Worm (Caenorhabditis elegans): ENCODE results near the gene oac-14.
A peak's percentile ranks its signal among the peaks of the same experiment; 100 is the strongest.

oac-14 gene

DNA sequence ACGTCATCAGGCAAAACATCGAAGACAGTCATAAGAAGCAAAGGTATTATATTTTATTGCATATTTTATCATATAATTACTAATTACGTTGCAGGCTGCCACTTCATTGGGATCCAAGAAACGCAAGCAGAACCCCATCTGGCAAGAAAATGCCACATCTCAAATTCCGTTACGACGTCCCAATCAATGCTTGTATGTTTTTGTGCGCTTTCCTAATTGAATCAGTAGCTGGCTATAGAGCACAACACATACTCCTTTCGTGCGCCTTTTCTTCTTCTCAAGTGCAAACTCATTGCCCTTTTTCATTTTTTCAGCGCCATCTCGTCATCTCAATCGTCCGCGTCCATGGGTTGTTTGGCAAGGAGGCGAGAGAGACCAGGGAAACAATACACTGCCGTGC lies 9.1 kb upstream of the oac-14 start:
- TF ChIP-seq elt-3 (tag; optimal IDR thresholded peaks at IDR 0.05): no peak
- TF ChIP-seq ama-1 (optimal IDR thresholded peaks at IDR 0.05): no peak
- no peak for TF ChIP-seq fkh-2 (tag; optimal IDR thresholded peaks at IDR 0.05)
- TF ChIP-seq pha-4 (tag; optimal IDR thresholded peaks at IDR 0.05): no peak

DNA sequence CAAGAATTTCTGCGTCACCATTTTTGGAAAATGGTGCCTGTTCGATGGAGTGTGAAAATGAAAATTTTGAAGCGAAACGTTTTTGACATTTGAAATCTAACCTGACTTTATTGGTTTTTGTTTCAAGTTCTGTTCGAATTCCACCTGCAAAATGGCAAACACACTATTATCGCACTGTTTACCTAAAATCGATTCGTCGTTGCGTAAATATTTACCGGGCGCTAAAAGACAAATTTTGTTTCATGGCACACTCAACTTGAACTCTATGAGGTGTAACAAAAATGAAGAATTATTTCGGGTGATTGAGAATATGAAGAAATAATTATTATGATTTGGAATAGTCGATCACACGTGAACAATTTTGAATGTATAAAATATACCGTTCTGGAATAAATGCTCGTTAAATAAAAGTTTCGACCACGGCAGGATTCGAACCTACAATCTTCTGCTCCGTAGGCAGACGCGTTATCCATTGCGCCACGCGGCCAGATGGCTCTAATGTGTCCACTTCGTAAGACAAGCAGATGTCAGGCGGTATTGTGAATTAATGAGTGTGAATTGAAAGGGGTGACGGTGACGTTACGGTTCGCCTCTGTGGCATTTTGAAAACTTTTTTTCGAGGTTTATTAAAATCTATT lies 6.5 kb upstream of the oac-14 start:
- TF ChIP-seq tbx-2 (tag; optimal IDR thresholded peaks at IDR 0.05) (no peak), nhr-43 (tag; optimal IDR thresholded peaks at IDR 0.05; ENCODE audit: poor library complexity, severe bottlenecking) (peak; percentile 45), elt-2 (tag; optimal IDR thresholded peaks at IDR 0.05) (peak; percentile 24), nhr-67 (tag; optimal IDR thresholded peaks at IDR 0.05) (no peak), nhr-11 (tag; optimal IDR thresholded peaks at IDR 0.05) (no peak), fkh-10 (GFP tag; optimal IDR thresholded peaks at IDR 0.05) (no peak), egl-27 (tag; optimal IDR thresholded peaks at IDR 0.05) (no peak), ceh-16 (tag; optimal IDR thresholded peaks at IDR 0.05) (no peak), eor-1 (tag; optimal IDR thresholded peaks at IDR 0.05) (no peak), zag-1 (tag; optimal IDR thresholded peaks at IDR 0.05) (no peak), nhr-25 (tag; optimal IDR thresholded peaks at IDR 0.05) (no peak), pha-4 (tag; optimal IDR thresholded peaks at IDR 0.05) (peak; percentile 97), jun-1 (tag; optimal IDR thresholded peaks at IDR 0.05) (no peak)

DNA sequence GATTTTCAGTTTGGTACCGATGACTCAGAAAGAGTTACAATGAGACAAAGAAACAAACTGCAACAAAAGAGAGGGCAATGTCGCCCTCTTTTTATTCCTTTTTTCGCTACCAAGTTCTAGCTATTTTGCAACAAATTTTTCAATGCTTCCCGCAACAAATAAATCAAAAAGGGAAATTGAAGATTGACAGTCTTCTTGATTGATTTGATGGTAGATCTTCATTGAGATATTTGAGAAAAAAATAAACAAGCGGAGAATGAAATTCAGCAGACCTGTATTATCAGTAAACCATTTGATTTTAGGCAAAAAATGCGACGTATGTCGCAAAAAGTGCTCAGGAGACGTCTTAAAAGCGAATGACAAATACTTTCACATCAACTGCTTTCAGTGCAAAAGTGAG lies 5.4 kb upstream of the oac-14 start:
- TF ChIP-seq nhr-77 (tag; optimal IDR thresholded peaks at IDR 0.05) (no peak), ceh-16 (tag; optimal IDR thresholded peaks at IDR 0.05) (no peak), nhr-25 (tag; optimal IDR thresholded peaks at IDR 0.05) (peak; percentile 54), elt-1 (tag; optimal IDR thresholded peaks at IDR 0.05) (no peak), mml-1 (tag; optimal IDR thresholded peaks at IDR 0.05) (no peak), ama-1 (optimal IDR thresholded peaks at IDR 0.05) (no peak), zag-1 (tag; optimal IDR thresholded peaks at IDR 0.05) (no peak), unc-62 (GFP tag; optimal IDR thresholded peaks at IDR 0.05) (peak; percentile 92)

DNA sequence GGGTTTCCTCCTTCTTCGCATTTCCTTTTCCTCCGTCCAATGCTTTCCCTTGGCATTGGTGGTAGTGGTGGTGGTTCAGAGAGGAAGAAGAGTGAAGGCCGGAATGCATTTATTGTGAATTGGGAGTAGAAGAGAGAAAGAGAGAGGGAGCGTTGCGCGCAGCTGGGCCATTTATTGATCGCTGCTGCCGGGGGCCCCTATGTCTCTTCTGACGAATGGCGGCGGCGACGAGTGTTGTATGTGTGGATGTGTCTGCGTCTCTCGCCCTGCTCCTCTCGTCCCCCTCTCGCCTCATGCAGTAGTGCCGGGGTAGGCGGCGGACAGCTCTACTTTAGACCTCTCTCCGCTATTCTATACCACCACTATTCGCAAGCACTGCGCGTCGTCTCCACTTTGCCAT lies 4.8 kb upstream of the oac-14 start, which contains the start of gene unc-115:
Gene unc-115, plus strand, starts transcription at position 301 of the 400 bp plus-strand sequence.
- no peak for TF ChIP-seq elt-3 (tag; optimal IDR thresholded peaks at IDR 0.05)
- TF ChIP-seq nhr-77 (tag; optimal IDR thresholded peaks at IDR 0.05): no peak
- TF ChIP-seq fkh-10 (GFP tag; optimal IDR thresholded peaks at IDR 0.05): no peak
- TF ChIP-seq aly-2 (tag; optimal IDR thresholded peaks at IDR 0.05): no peak
- peak; percentile 56 for TF ChIP-seq elt-2 (tag; optimal IDR thresholded peaks at IDR 0.05)
- TF ChIP-seq daf-12 (tag; optimal IDR thresholded peaks at IDR 0.05): no peak
- no peak for TF ChIP-seq ama-1 (optimal IDR thresholded peaks at IDR 0.05)
- TF ChIP-seq lin-39 (tag; optimal IDR thresholded peaks at IDR 0.05): peak; percentile 93
- TF ChIP-seq sea-2 (GFP tag; optimal IDR thresholded peaks at IDR 0.05): no peak
- peak; percentile 54 for TF ChIP-seq skn-1 (tag; optimal IDR thresholded peaks at IDR 0.05)
- TF ChIP-seq nhr-12 (tag; optimal IDR thresholded peaks at IDR 0.05): no peak
- TF ChIP-seq nhr-25 (tag; optimal IDR thresholded peaks at IDR 0.05): peak; percentile 62
- TF ChIP-seq unc-62 (GFP tag; optimal IDR thresholded peaks at IDR 0.05): peak; percentile 1
- no peak for TF ChIP-seq ceh-16 (tag; optimal IDR thresholded peaks at IDR 0.05)
- peak; percentile 66 for TF ChIP-seq nhr-23 (tag; optimal IDR thresholded peaks at IDR 0.05)
- peak; percentile 58 for TF ChIP-seq egl-5 (tag; optimal IDR thresholded peaks at IDR 0.05)
- peak; percentile 59 for TF ChIP-seq zag-1 (tag; optimal IDR thresholded peaks at IDR 0.05)
- peak; percentile 91 for TF ChIP-seq lsy-12 (tag; optimal IDR thresholded peaks at IDR 0.05)
- TF ChIP-seq fkh-2 (tag; optimal IDR thresholded peaks at IDR 0.05): no peak
- no peak for TF ChIP-seq ceh-9 (tag; optimal IDR thresholded peaks at IDR 0.05)
- TF ChIP-seq nfya-1 (tag; optimal IDR thresholded peaks at IDR 0.05; ENCODE audit: insufficient read depth): peak; percentile 95
- TF ChIP-seq ceh-28 (tag; optimal IDR thresholded peaks at IDR 0.05): peak; percentile 90
- TF ChIP-seq pqm-1 (tag; optimal IDR thresholded peaks at IDR 0.05): no peak
- TF ChIP-seq ztf-11 (tag; optimal IDR thresholded peaks at IDR 0.05): no peak
- TF ChIP-seq ZK546.5 (tag; optimal IDR thresholded peaks at IDR 0.05): no peak
- TF ChIP-seq jun-1 (tag; optimal IDR thresholded peaks at IDR 0.05): peak; percentile 74
- TF ChIP-seq nhr-67 (tag; optimal IDR thresholded peaks at IDR 0.05): no peak
- no peak for TF ChIP-seq nhr-76 (tag; optimal IDR thresholded peaks at IDR 0.05)
- no peak for TF ChIP-seq eor-1 (tag; optimal IDR thresholded peaks at IDR 0.05)
- no peak for TF ChIP-seq ztf-4 (tag; optimal IDR thresholded peaks at IDR 0.05)
- no peak for TF ChIP-seq nhr-237 (tag; optimal IDR thresholded peaks at IDR 0.05)
- no peak for TF ChIP-seq elt-1 (tag; optimal IDR thresholded peaks at IDR 0.05)
- TF ChIP-seq lin-15B (tag; optimal IDR thresholded peaks at IDR 0.05): peak; percentile 35
- TF ChIP-seq unc-39 (tag; optimal IDR thresholded peaks at IDR 0.05): no peak
- TF ChIP-seq mdl-1 (tag; optimal IDR thresholded peaks at IDR 0.05): peak; percentile 74
- TF ChIP-seq egl-27 (tag; optimal IDR thresholded peaks at IDR 0.05): peak; percentile 71
- TF ChIP-seq mml-1 (tag; optimal IDR thresholded peaks at IDR 0.05): no peak
- TF ChIP-seq ceh-82 (tag; optimal IDR thresholded peaks at IDR 0.05): peak; percentile 71
- TF ChIP-seq nhr-28 (tag; optimal IDR thresholded peaks at IDR 0.05): no peak
- no peak for TF ChIP-seq fos-1 (tag; optimal IDR thresholded peaks at IDR 0.05)
- TF ChIP-seq nhr-43 (tag; optimal IDR thresholded peaks at IDR 0.05; ENCODE audit: poor library complexity, severe bottlenecking): peak; percentile 63
- peak; percentile 38 for TF ChIP-seq nhr-11 (tag; optimal IDR thresholded peaks at IDR 0.05)
